Fruit fly (Drosophila melanogaster): ENCODE measurements around the gene AdamTS-B.

The AdamTS-B gene

DNA sequence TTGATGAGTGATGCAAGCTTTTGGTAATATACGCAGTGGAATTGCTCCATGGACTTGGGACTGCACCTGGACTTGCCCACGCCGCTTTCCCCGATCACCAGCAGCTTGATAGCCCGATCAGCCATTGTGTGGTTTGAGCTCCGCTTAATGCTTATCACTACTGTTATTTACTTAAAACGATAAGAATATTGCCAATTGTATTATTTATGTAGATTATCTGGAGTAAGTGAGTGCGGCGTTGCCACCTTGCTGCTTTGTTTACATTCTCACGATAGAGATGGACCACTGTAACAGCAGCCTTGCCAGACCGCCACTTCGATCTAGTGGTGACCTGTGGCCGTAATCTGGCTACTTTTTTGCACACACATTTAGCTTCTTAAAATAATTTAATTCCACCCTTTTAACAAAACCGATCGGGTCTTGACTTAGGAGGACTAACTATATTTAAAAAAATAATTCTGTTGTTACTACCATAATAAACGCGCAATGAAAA lies 26.8 kb upstream of the AdamTS-B start, which contains the start of gene Rab18:
Rab18 (minus strand) TSS at position 276 of the 493 bp plus-strand sequence.
- TF ChIP-seq CG7101 (tag; optimal IDR thresholded peaks at IDR 0.05) (peak; percentile 13), pad (GFP tag; optimal IDR thresholded peaks at IDR 0.05) (no peak), cnc (optimal IDR thresholded peaks at IDR 0.05) (no peak), CG5204 (GFP tag; optimal IDR thresholded peaks at IDR 0.05) (no peak), CG11617 (GFP tag; optimal IDR thresholded peaks at IDR 0.05) (no peak), tj (GFP tag; optimal IDR thresholded peaks at IDR 0.05) (no peak), CG12768 (GFP tag; optimal IDR thresholded peaks at IDR 0.05) (peak; percentile 62), bab1 (GFP tag; optimal IDR thresholded peaks at IDR 0.05) (peak; percentile 16), CG7045 (GFP tag; optimal IDR thresholded peaks at IDR 0.05) (no peak), Crg-1 (GFP tag; optimal IDR thresholded peaks at IDR 0.05) (peak; percentile 1), CG14711 (tag; optimal IDR thresholded peaks at IDR 0.05) (no peak), toe (GFP tag; optimal IDR thresholded peaks at IDR 0.05) (peak; percentile 63), CG33017 (tag; optimal IDR thresholded peaks at IDR 0.05) (no peak), ovo (GFP tag; optimal IDR thresholded peaks at IDR 0.05) (peak; percentile 23), cic (GFP tag; optimal IDR thresholded peaks at IDR 0.05) (no peak), kay (GFP tag; ENCODE audit: borderline replicate concordance) (no peak), Mnt (GFP tag; optimal IDR thresholded peaks at IDR 0.05) (peak; percentile 72), Hr96 (GFP tag; optimal IDR thresholded peaks at IDR 0.05) (no peak), CG1620 (GFP tag; optimal IDR thresholded peaks at IDR 0.05) (peak; percentile 60), Clk (GFP tag; optimal IDR thresholded peaks at IDR 0.05) (no peak)

DNA sequence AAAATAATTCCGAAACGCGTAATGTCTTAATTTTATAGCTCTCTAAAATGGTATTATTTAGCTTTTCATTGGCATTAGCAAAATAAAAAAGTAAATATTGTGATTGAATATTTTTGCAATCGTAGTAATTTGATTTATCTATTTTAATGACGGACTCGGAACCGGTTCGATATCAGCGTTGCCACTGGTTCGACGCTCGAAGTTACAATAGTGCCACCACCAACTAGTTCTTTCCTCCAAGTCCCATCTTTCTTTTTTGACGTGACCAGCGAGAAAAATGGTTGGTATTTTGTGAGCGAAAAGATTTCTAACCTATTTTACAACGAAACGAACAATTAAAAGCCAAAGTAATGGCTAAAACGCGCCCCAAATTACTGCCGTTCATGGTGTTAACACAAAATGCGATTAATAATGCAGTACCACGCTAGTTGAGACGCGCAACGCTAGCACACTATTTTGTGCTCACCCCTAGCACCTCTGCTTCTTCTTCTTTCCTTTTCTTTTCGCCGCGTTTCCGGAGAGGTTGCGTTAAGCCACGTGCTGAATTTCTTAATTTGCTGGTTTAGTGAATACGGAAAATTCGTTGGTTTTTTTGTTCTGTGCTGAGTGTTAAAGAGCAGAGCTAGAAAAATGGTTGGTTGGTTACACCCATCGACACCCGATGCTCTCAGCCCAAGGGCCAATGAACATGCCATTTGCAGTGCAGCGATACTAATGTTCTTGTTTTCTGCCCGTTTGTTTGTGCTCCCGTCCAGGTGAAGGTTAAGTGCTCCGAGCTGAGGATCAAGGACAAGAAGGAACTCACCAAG lies 25.9 kb upstream of the AdamTS-B start, which contains the start of gene RpL35:
RpL35 (plus strand) TSS at position 159 of the 809 bp plus-strand sequence.
- TF ChIP-seq toe (GFP tag; optimal IDR thresholded peaks at IDR 0.05) (peak; percentile 21), CG1620 (GFP tag; optimal IDR thresholded peaks at IDR 0.05) (peak; percentile 49), tj (GFP tag; optimal IDR thresholded peaks at IDR 0.05) (peak; percentile 53), pad (GFP tag; optimal IDR thresholded peaks at IDR 0.05) (peak; percentile 55), CG7045 (GFP tag; optimal IDR thresholded peaks at IDR 0.05) (no peak), CG12768 (GFP tag; optimal IDR thresholded peaks at IDR 0.05) (peak; percentile 34), Mnt (GFP tag; optimal IDR thresholded peaks at IDR 0.05) (peak; percentile 96), Hr96 (GFP tag; optimal IDR thresholded peaks at IDR 0.05) (peak; percentile 83), CG11617 (GFP tag; optimal IDR thresholded peaks at IDR 0.05) (peak; percentile 76), CG7101 (tag; optimal IDR thresholded peaks at IDR 0.05) (peak; percentile 71), bab1 (GFP tag; optimal IDR thresholded peaks at IDR 0.05) (peak; percentile 84), CG33017 (tag; optimal IDR thresholded peaks at IDR 0.05) (no peak), cnc (optimal IDR thresholded peaks at IDR 0.05) (no peak), cic (GFP tag; optimal IDR thresholded peaks at IDR 0.05) (no peak), Crg-1 (GFP tag; optimal IDR thresholded peaks at IDR 0.05) (peak; percentile 78), CG5204 (GFP tag; optimal IDR thresholded peaks at IDR 0.05) (no peak), ovo (GFP tag; optimal IDR thresholded peaks at IDR 0.05) (peak; percentile 45), kay (GFP tag; ENCODE audit: borderline replicate concordance) (no peak), Clk (GFP tag; optimal IDR thresholded peaks at IDR 0.05) (no peak), CG14711 (tag; optimal IDR thresholded peaks at IDR 0.05) (peak; percentile 40)

DNA sequence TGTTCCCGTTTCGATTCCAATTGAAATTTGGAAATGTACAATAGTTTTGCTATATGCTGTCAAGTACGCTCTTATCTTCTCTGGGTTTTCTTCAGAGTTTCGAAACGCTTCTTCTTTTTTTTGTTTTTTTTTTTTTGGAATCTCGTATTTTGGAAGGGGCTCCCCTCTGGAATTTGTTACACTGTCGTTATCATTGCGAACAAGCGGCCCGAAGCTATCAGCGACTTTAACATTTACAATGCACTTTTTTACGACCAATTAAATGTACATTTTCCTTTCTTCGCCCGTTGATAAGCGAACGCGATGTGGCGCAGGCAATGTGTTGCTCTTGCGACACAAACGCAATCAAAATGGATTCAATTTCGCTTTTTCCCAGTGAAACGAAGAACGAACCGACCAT lies 21.5 kb upstream of the AdamTS-B start:
- TF ChIP-seq CG33017 (tag; optimal IDR thresholded peaks at IDR 0.05) (no peak), CG14711 (tag; optimal IDR thresholded peaks at IDR 0.05) (no peak), CG11617 (GFP tag; optimal IDR thresholded peaks at IDR 0.05) (no peak), tj (GFP tag; optimal IDR thresholded peaks at IDR 0.05) (no peak), CG7045 (GFP tag; optimal IDR thresholded peaks at IDR 0.05) (no peak), bab1 (GFP tag; optimal IDR thresholded peaks at IDR 0.05) (no peak), Clk (GFP tag; optimal IDR thresholded peaks at IDR 0.05) (no peak), cic (GFP tag; optimal IDR thresholded peaks at IDR 0.05) (no peak), Crg-1 (GFP tag; optimal IDR thresholded peaks at IDR 0.05) (no peak), cnc (optimal IDR thresholded peaks at IDR 0.05) (no peak), CG1620 (GFP tag; optimal IDR thresholded peaks at IDR 0.05) (no peak), toe (GFP tag; optimal IDR thresholded peaks at IDR 0.05) (no peak), kay (GFP tag; ENCODE audit: borderline replicate concordance) (no peak), pad (GFP tag; optimal IDR thresholded peaks at IDR 0.05) (no peak), ovo (GFP tag; optimal IDR thresholded peaks at IDR 0.05) (no peak), CG7101 (tag; optimal IDR thresholded peaks at IDR 0.05) (no peak)

DNA sequence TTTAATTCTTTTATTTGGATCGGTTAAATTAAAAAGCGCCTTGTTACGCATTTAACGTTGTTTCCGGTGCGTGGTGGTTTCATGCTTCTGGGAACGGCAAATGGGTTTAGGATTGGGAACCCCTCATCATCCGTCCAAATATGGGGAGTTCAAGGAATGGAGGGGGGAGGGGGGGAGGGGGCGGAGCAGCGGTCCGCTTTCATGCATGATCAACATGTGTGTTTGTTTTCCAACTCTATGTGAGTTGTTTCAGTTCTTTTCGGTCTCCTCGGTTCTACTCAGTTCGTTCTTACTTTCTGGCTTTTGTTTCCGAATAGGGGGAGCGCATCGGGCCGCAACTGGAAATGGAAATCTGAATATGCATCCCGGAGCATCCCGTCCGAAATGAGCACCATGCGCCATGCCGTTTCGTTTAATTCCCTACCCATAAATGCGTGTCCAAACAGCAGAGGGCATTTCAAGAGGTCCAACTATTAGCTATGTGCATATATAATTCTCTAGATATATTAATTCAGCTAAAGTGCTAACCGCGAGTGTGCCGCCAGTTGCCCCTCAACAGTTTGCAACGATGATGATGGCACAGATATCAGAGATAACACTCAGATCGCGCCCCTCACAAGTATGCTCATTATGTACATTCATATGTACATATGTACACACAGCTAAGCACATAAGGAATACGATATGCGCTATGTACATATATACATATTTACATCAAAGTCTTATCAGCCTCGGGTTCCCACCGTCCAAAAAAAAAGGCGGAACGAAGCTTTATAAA lies 20.8 kb upstream of the AdamTS-B start:
- no peak for TF ChIP-seq cic (GFP tag; optimal IDR thresholded peaks at IDR 0.05)
- peak; percentile 85 for TF ChIP-seq CG7101 (tag; optimal IDR thresholded peaks at IDR 0.05)
- TF ChIP-seq Clk (GFP tag; optimal IDR thresholded peaks at IDR 0.05), result no peak
- no peak for TF ChIP-seq bab1 (GFP tag; optimal IDR thresholded peaks at IDR 0.05)
- peak; percentile 53 for TF ChIP-seq Mnt (GFP tag; optimal IDR thresholded peaks at IDR 0.05)
- no peak for TF ChIP-seq tj (GFP tag; optimal IDR thresholded peaks at IDR 0.05)
- TF ChIP-seq CG12768 (GFP tag; optimal IDR thresholded peaks at IDR 0.05), result peak; percentile 12
- peak; percentile 67 for TF ChIP-seq Hr96 (GFP tag; optimal IDR thresholded peaks at IDR 0.05)
- peak; percentile 98 for TF ChIP-seq ovo (GFP tag; optimal IDR thresholded peaks at IDR 0.05)
- TF ChIP-seq Crg-1 (GFP tag; optimal IDR thresholded peaks at IDR 0.05), result peak; percentile 78
- TF ChIP-seq CG7045 (GFP tag; optimal IDR thresholded peaks at IDR 0.05), result peak; percentile 4
- TF ChIP-seq cnc (optimal IDR thresholded peaks at IDR 0.05), result no peak
- TF ChIP-seq CG5204 (GFP tag; optimal IDR thresholded peaks at IDR 0.05), result peak; percentile 13
- no peak for TF ChIP-seq CG33017 (tag; optimal IDR thresholded peaks at IDR 0.05)
- TF ChIP-seq toe (GFP tag; optimal IDR thresholded peaks at IDR 0.05), result peak; percentile 22
- TF ChIP-seq CG1620 (GFP tag; optimal IDR thresholded peaks at IDR 0.05), result peak; percentile 76
- no peak for TF ChIP-seq kay (GFP tag; ENCODE audit: borderline replicate concordance)
- peak; percentile 67 for TF ChIP-seq CG14711 (tag; optimal IDR thresholded peaks at IDR 0.05)
- peak; percentile 64 for TF ChIP-seq pad (GFP tag; optimal IDR thresholded peaks at IDR 0.05)
- TF ChIP-seq CG11617 (GFP tag; optimal IDR thresholded peaks at IDR 0.05), result peak; percentile 52

Data from whole organism, adult.